Fruit fly (Drosophila melanogaster) whole organism, embryonic: ENCODE measurements around the gene CG4653.

ENCODE experiments used
- Abd-B ChIP-seq: fragments of 200-800 bp; sonication (Bioruptor generic); optimal IDR thresholded peaks from 2 replicates; lab custom pipeline; 2018; ENCODE audit warnings: missing biosample characterization, mild to moderate bottlenecking, missing genetic modification characterization, moderate library complexity
- Blimp-1 ChIP-seq: fragments of 200-800 bp; sonication (Bioruptor generic); optimal IDR thresholded peaks from 3 replicates; lab custom pipeline; 2018; ENCODE audit warnings: missing biosample characterization, missing genetic modification characterization, mild to moderate bottlenecking, moderate library complexity, missing genetic modification reagents
- CG10267 ChIP-seq: fragments of 200-800 bp; sonication (Bioruptor generic); optimal IDR thresholded peaks from 2 replicates; lab custom pipeline; 2018; ENCODE audit warnings: missing biosample characterization, mild to moderate bottlenecking, missing genetic modification characterization, moderate library complexity
- CG10321 ChIP-seq: fragments of 200-800 bp; sonication (Bioruptor generic); IDR thresholded peaks from 2 replicates; pipeline ENCODE4 v1.3.6; 2022; ENCODE audit warnings: missing biosample characterization, missing genetic modification characterization
- CG11093 ChIP-seq: fragments of 200-800 bp; sonication (Bioruptor generic); IDR thresholded peaks from 3 replicates; pipeline ENCODE4 v1.3.6; 2022; ENCODE audit warnings: missing biosample characterization, missing genetic modification characterization
- CG12236 ChIP-seq: fragments of 200-800 bp; sonication (Bioruptor generic); optimal IDR thresholded peaks from 2 replicates; lab custom pipeline; 2016; ENCODE audit warnings: missing biosample characterization, missing genetic modification characterization
- CG14710 ChIP-seq: fragments of 200-800 bp; sonication (Bioruptor generic); optimal IDR thresholded peaks from 3 replicates; lab custom pipeline; 2019; ENCODE audit warnings: missing biosample characterization, mild to moderate bottlenecking, missing genetic modification characterization, moderate library complexity
- CG15696 ChIP-seq: fragments of 200-800 bp; sonication (Bioruptor generic); optimal IDR thresholded peaks from 2 replicates; lab custom pipeline; 2019; ENCODE audit warnings: missing biosample characterization, mild to moderate bottlenecking, missing genetic modification characterization, moderate library complexity
- CG2120 ChIP-seq: fragments of 200-800 bp; sonication (Bioruptor generic); optimal IDR thresholded peaks from 3 replicates; lab custom pipeline; 2016; ENCODE audit warnings: missing biosample characterization, missing genetic modification characterization
- CG2199 ChIP-seq: fragments of 200-800 bp; sonication (Bioruptor generic); IDR thresholded peaks from 3 replicates; pipeline ENCODE4 v1.3.6; 2022; ENCODE audit warnings: missing biosample characterization, missing genetic modification characterization
- CG2712 ChIP-seq: fragments of 200-800 bp; optimal IDR thresholded peaks from 3 replicates; lab custom pipeline; 2019; ENCODE audit warnings: missing biosample characterization, mild to moderate bottlenecking, missing genetic modification characterization, moderate library complexity
- CG31365 ChIP-seq: fragments of 200-800 bp; sonication (Bioruptor generic); optimal IDR thresholded peaks from 2 replicates; lab custom pipeline; 2018; ENCODE audit warnings: missing biosample characterization, mild to moderate bottlenecking, missing genetic modification characterization
- CG32772 ChIP-seq: fragments of 200-800 bp; sonication (Bioruptor generic); IDR thresholded peaks from 2 replicates; pipeline ENCODE4 v1.3.6; 2022; ENCODE audit warnings: missing biosample characterization, missing genetic modification characterization
- CG4282 ChIP-seq: fragments of 200-800 bp; sonication (Bioruptor generic); optimal IDR thresholded peaks from 2 replicates; lab custom pipeline; 2016; ENCODE audit warnings: missing biosample characterization, missing genetic modification characterization
- CG8290 ChIP-seq, 3 experiments: fragments of 200-800 bp; sonication (Bioruptor generic); optimal IDR thresholded peaks; 2 replicates each; lab custom pipeline; 2016 to 2019; ENCODE audit warnings: missing biosample characterization in 3 of 3, missing genetic modification characterization in 3 of 3, mild to moderate bottlenecking in 2 of 3, moderate library complexity in 1 of 3
- CG8388 ChIP-seq: fragments of 200-800 bp; sonication (Bioruptor generic); optimal IDR thresholded peaks from 2 replicates; lab custom pipeline; 2019; ENCODE audit warnings: missing biosample characterization, mild to moderate bottlenecking, missing genetic modification characterization, moderate library complexity
- CG9215 ChIP-seq: fragments of 200-800 bp; sonication (Bioruptor generic); IDR thresholded peaks from 2 replicates; pipeline ENCODE4 v1.3.6; 2022; ENCODE audit warnings: missing biosample characterization, missing genetic modification characterization
- D ChIP-seq, 2 experiments: fragments of 200-800 bp in 1 of 2; fragments of >200 bp in 1 of 2; sonication (Bioruptor generic) in 1 of 2; optimal IDR thresholded peaks; 2 replicates in 1 of 2; 3 replicates in 1 of 2; lab custom pipeline; 2017; ENCODE audit warnings: mild to moderate bottlenecking in 1 of 2, missing biosample characterization in 1 of 2, missing genetic modification characterization in 1 of 2, missing genetic modification reagents in 1 of 2
- D19A ChIP-seq: fragments of 200-800 bp; optimal IDR thresholded peaks from 3 replicates; lab custom pipeline; 2019; ENCODE audit warnings: missing biosample characterization, mild to moderate bottlenecking, missing genetic modification characterization, moderate library complexity
- Dad ChIP-seq: fragments of 200-800 bp; sonication (Bioruptor generic); optimal IDR thresholded peaks from 3 replicates; lab custom pipeline; 2016; ENCODE audit warnings: missing biosample characterization, missing genetic modification characterization
- Dref ChIP-seq: fragments of 200-800 bp; sonication (Bioruptor generic); IDR thresholded peaks from 2 replicates; pipeline ENCODE4 v1.3.6; 2022; ENCODE audit warnings: missing biosample characterization, missing genetic modification characterization
- E2f2 ChIP-seq: fragments of 200-800 bp; sonication (Bioruptor generic); IDR thresholded peaks from 2 replicates; pipeline ENCODE4 v1.3.6; 2022; ENCODE audit warnings: missing biosample characterization, missing genetic modification characterization
- Fer1 ChIP-seq: fragments of 200-800 bp; sonication (Bioruptor generic); optimal IDR thresholded peaks from 2 replicates; lab custom pipeline; 2017; ENCODE audit warnings: missing biosample characterization, mild to moderate bottlenecking, missing genetic modification characterization
- Fer3 ChIP-seq: fragments of 200-800 bp; sonication (Bioruptor generic); optimal IDR thresholded peaks from 2 replicates; lab custom pipeline; 2018; ENCODE audit warnings: missing biosample characterization, mild to moderate bottlenecking, missing genetic modification characterization, moderate library complexity
- Hey ChIP-seq: fragments of 200-800 bp; sonication (Bioruptor generic); optimal IDR thresholded peaks from 3 replicates; lab custom pipeline; 2018; ENCODE audit warnings: missing biosample characterization, mild to moderate bottlenecking, missing genetic modification characterization
- Hr3 ChIP-seq: fragments of 200-800 bp; sonication (Bioruptor generic); optimal IDR thresholded peaks from 3 replicates; lab custom pipeline; 2016; ENCODE audit warnings: missing biosample characterization, missing genetic modification characterization
- Med ChIP-seq: fragments of 200-800 bp; sonication (Bioruptor generic); peaks from one replicate; lab custom pipeline; 2016; ENCODE audit warnings: missing biosample characterization, missing genetic modification characterization, mild to moderate bottlenecking, inconsistent platforms, moderate library complexity
- Sry-δ ChIP-seq: fragments of 200-800 bp; sonication (Bioruptor generic); optimal IDR thresholded peaks from 2 replicates; lab custom pipeline; 2016; ENCODE audit warnings: missing biosample characterization, missing genetic modification characterization
- abd-A ChIP-seq: fragments of 200-800 bp; sonication (Bioruptor generic); optimal IDR thresholded peaks from 3 replicates; lab custom pipeline; 2019; ENCODE audit warnings: missing biosample characterization, mild to moderate bottlenecking, missing genetic modification characterization, moderate library complexity
- ap ChIP-seq: fragments of 200-800 bp; sonication (Bioruptor generic); IDR thresholded peaks from 2 replicates; pipeline ENCODE4 v1.3.6; 2022; ENCODE audit warnings: missing biosample characterization, missing genetic modification characterization
- ato ChIP-seq: fragments of 200-800 bp; sonication (Bioruptor generic); IDR thresholded peaks from 2 replicates; pipeline ENCODE4 v1.3.6; 2022; ENCODE audit warnings: missing biosample characterization, missing genetic modification characterization; ENCODE audit not compliant: partially characterized antibody
- bsh ChIP-seq, 2 experiments: fragments of 200-800 bp; sonication (Bioruptor generic); optimal IDR thresholded peaks; 2 replicates each; lab custom pipeline; 2017 to 2018; ENCODE audit warnings: mild to moderate bottlenecking in 2 of 2, missing biosample characterization in 2 of 2, missing genetic modification characterization in 2 of 2, moderate library complexity in 1 of 2
- chinmo ChIP-seq: fragments of 200-800 bp; sonication (Bioruptor generic); IDR thresholded peaks from 4 replicates; pipeline ENCODE4 v1.3.6; 2022; ENCODE audit warnings: missing biosample characterization, missing genetic modification characterization; ENCODE audit not compliant: partially characterized antibody
- gce ChIP-seq: fragments of 200-800 bp; sonication (Bioruptor generic); IDR thresholded peaks from 3 replicates; pipeline ENCODE4 v1.3.6; 2022; ENCODE audit warnings: missing biosample characterization, missing genetic modification characterization
- gem ChIP-seq: fragments of 200-800 bp; sonication (Bioruptor generic); optimal IDR thresholded peaks from 2 replicates; lab custom pipeline; 2019; ENCODE audit warnings: missing biosample characterization, mild to moderate bottlenecking, missing genetic modification characterization, moderate library complexity
- grn ChIP-seq: fragments of 200-800 bp; sonication (Bioruptor generic); optimal IDR thresholded peaks from 3 replicates; lab custom pipeline; 2017; ENCODE audit warnings: missing biosample characterization, missing genetic modification characterization
- gt ChIP-seq: fragments of 200-800 bp; sonication (Bioruptor generic); IDR thresholded peaks from 2 replicates; pipeline ENCODE4 v1.3.6; 2022; ENCODE audit warnings: missing biosample characterization, missing genetic modification characterization
- nmo ChIP-seq: fragments of 200-800 bp; sonication (Bioruptor generic); optimal IDR thresholded peaks from 2 replicates; lab custom pipeline; 2018; ENCODE audit warnings: missing biosample characterization, mild to moderate bottlenecking, missing genetic modification characterization, moderate library complexity
- phol ChIP-seq: fragments of 200-800 bp; sonication (Bioruptor generic); optimal IDR thresholded peaks from 3 replicates; lab custom pipeline; 2018; ENCODE audit warnings: missing biosample characterization, mild to moderate bottlenecking, missing genetic modification characterization, moderate library complexity
- pros ChIP-seq: fragments of 200-800 bp; sonication (Bioruptor generic); optimal IDR thresholded peaks from 3 replicates; lab custom pipeline; 2019; ENCODE audit warnings: missing biosample characterization, mild to moderate bottlenecking, missing genetic modification characterization, moderate library complexity
- schlank ChIP-seq: fragments of 200-800 bp; sonication (Bioruptor generic); optimal IDR thresholded peaks from 2 replicates; lab custom pipeline; 2018; ENCODE audit warnings: missing biosample characterization, mild to moderate bottlenecking, missing genetic modification characterization
- seq ChIP-seq: fragments of 200-800 bp; sonication (Bioruptor generic); IDR thresholded peaks from 2 replicates; pipeline ENCODE4 v1.3.6; 2022; ENCODE audit warnings: missing biosample characterization, missing genetic modification characterization
- sr ChIP-seq: fragments of 200-800 bp; sonication (Bioruptor generic); IDR thresholded peaks from 3 replicates; pipeline ENCODE4 v1.3.6; 2022; ENCODE audit warnings: missing biosample characterization, missing genetic modification characterization
- wdn ChIP-seq: fragments of 200-800 bp; sonication (Bioruptor generic); IDR thresholded peaks from 2 replicates; pipeline ENCODE4 v1.3.6; 2022; ENCODE audit warnings: missing biosample characterization, missing genetic modification characterization
- z ChIP-seq: fragments of 200-800 bp; sonication (Bioruptor generic); IDR thresholded peaks from 3 replicates; pipeline ENCODE4 v1.3.6; 2022; ENCODE audit warnings: missing biosample characterization, missing genetic modification characterization

CG4653 gene

DNA sequence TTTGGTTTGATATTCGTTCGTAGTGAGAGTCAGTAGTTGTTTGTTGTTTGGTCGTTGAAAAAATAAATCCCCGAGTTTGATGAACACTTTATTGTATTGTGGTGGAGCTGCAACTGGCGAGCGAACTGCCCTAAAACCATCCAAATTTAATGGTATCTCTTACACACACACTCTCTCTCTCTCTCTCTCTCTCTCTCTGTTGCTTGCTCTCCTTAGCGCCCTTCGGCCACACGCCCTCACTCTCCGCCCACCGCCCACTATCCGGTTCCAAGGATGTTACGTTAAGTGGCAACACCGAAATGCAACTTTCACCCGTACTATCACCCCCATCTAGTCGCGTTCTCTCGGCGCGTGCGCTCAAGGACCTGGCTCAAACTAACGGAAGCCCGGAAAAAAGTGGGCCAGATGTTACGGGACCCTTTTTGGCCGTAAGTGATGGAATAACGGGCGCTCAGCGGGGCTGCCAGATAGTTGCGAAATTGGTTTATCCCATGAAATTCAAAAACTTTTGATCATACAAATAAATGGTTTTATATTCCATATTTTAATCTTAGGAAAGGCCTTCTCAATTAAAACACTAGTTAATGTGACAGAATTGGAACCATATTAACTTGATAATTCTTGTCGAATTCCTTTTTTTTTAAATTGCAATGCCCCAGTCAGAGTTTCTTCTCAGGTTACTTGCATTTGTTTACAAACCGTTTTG is 16.3 kb upstream of the CG4653 start (continued):
- TF ChIP-seq Fer1 (GFP tag; lab: Kevin White, UChicago) (peak; percentile 33), Hey (no peak)

DNA sequence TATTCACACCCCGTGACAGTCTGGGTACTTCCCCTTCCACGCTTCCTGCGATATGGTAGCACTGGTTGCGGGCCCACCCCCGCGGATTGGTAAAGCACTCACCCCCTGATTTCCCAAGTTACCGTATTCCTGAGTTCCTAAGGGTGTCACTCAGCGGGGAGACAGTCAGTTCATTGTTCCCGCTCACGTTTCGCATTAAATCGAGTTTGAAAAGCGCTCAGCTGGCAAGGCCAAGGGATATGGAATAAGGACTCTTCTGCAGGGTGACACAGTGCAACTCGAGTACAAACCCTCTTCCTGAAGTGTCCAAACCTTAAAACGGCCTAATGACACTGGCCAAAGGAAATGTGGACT is 15.8 kb upstream of the CG4653 start:
- no peak for TF ChIP-seq CG31365 (tag; lab: Kevin White, UChicago)
- no peak for TF ChIP-seq seq (GFP tag; lab: Robert Waterston, UW)
- no peak for TF ChIP-seq gce
- TF ChIP-seq CG10321, result no peak
- TF ChIP-seq Dref (GFP tag; lab: Robert Waterston, UW), result 0 out of 2 replicates have a peak, but pooled peaks have one; percentile 31
- peak; percentile 74 for TF ChIP-seq pros (GFP tag; lab: Kevin White, UChicago)
- no peak for TF ChIP-seq CG12236 (GFP tag; lab: Kevin White, UChicago)
- TF ChIP-seq wdn (GFP tag; lab: Robert Waterston, UW), result no peak
- TF ChIP-seq Med (GFP tag; lab: Kevin White, UChicago), result peak; percentile 31
- TF ChIP-seq E2f2, result 0 out of 2 replicates have a peak, but pooled peaks have one; percentile 9
- peak; percentile 60; the same call in 2 of the 3 replicates for TF ChIP-seq z (GFP tag; lab: Robert Waterston, UW)
- TF ChIP-seq CG14710 (tag; lab: Kevin White, UChicago), result peak; percentile 32

DNA sequence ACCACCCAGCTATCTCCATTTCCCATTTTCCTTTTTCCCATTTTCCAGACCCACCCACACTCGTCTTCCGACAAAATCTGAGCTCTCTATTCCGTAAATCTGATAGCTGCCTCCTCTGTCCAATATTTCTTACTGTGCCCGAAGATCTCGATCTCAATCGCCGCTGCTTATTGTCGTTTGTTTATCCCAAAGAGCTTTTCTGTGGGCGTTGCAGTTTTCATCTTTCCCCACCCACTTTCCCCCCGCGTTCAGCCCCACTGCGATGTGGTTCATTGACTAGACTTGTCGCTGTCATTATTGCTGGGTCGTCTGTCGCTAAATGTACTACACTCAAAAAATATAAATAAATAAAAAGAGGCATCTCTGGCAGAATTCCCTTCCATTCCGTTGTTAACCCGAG is 14.5 kb upstream of the CG4653 start:
- TF ChIP-seq grn (GFP tag; lab: Kevin White, UChicago), result peak; percentile 34
- no peak for TF ChIP-seq CG2199
- TF ChIP-seq Dad (GFP tag; lab: Kevin White, UChicago), result no peak
- TF ChIP-seq sr, result peak; percentile 90
- TF ChIP-seq schlank (tag; lab: Kevin White, UChicago), result no peak
- TF ChIP-seq CG32772 (GFP tag; lab: Robert Waterston, UW), result no peak
- no peak for TF ChIP-seq phol (tag; lab: Kevin White, UChicago)

DNA sequence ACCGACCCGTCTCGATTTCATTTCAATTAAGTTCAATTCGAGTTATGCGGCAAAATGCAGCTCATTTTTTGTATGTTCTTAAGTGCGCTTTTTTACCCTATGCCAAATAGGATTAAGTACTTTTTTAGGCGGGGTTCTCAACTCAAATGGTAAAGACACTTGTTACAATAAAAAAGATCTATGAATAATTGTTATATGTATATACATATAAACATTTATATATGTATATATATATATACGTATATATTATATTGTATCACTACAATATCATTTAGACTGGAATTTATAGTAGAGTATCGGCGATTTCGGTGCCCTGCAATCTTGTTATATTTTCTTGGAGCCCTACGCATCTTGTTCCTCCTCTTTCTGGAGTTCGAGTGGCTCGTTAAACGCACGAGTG is 13.9 kb upstream of the CG4653 start:
- TF ChIP-seq D19A (tag; lab: Kevin White, UChicago) (peak; percentile 92), CG2120 (GFP tag; lab: Kevin White, UChicago) (no peak), CG8290 (GFP tag; optimal IDR thresholded peaks at IDR 0.05; lab: Kevin White, UChicago) (no peak), CG8290 (tag; optimal IDR thresholded peaks at IDR 0.05; lab: Kevin White, UChicago) (no peak), Fer3 (no peak), Blimp-1 (GFP tag; lab: Kevin White, UChicago) (peak; percentile 29), CG11093 (GFP tag; lab: Robert Waterston, UW) (no peak), gem (tag; lab: Kevin White, UChicago) (peak; percentile 29), CG15696 (tag; lab: Kevin White, UChicago) (no peak), CG2712 (tag; lab: Kevin White, UChicago) (peak; percentile 34), CG4282 (no peak), D (optimal IDR thresholded peaks at IDR 0.05; lab: Kevin White, UChicago) (no peak), D (GFP tag; optimal IDR thresholded peaks at IDR 0.05; lab: Kevin White, UChicago) (no peak), nmo (GFP tag; lab: Kevin White, UChicago) (peak; percentile 15), abd-A (tag; lab: Kevin White, UChicago) (no peak), Abd-B (no peak), chinmo (no peak), CG9215 (GFP tag; lab: Robert Waterston, UW) (no peak), ato (GFP tag; lab: Robert Waterston, UW) (no peak), gt (GFP tag; lab: Robert Waterston, UW) (no peak), Sry-δ (no peak), bsh (GFP tag; optimal IDR thresholded peaks at IDR 0.05; lab: Kevin White, UChicago) (peak in 1 of 2 experiments; percentile 55), CG10267 (tag; lab: Kevin White, UChicago) (no peak), ap (GFP tag; lab: Robert Waterston, UW) (no peak), CG8388 (GFP tag; lab: Kevin White, UChicago) (no peak), Hr3 (GFP tag; lab: Kevin White, UChicago) (no peak), gce (no peak)
